Worm (Caenorhabditis elegans): Measurements from ENCODE around the gene farl-11.
A peak's percentile ranks its signal among the peaks of the same experiment; 100 is the strongest.

farl-11 gene

ce11 chrII:7126457-7126856, 21.6 kb upstream of the farl-11 start, which contains the start of gene F10E7.1:
F10E7.1 (plus strand) TSS chrII:7126757.
- no peak for TF ChIP-seq daf-19 (GFP tag; conservative IDR thresholded peaks at IDR 0.05)
- peak in 1 of 2 experiments; percentile 49 for TF ChIP-seq unc-62 (GFP tag; optimal IDR thresholded peaks at IDR 0.05 in 1 of 2)
- no peak for TF ChIP-seq unc-62 (tag; optimal IDR thresholded peaks at IDR 0.05)
- no peak for TF ChIP-seq egl-43 (GFP tag; IDR thresholded peaks at IDR 0.05)

- no peak for TF ChIP-seq nhr-28 (tag; optimal IDR thresholded peaks at IDR 0.05)
- no peak for TF ChIP-seq lin-13 (GFP tag; optimal IDR thresholded peaks at IDR 0.05)
- TF ChIP-seq ctbp-1 (GFP tag; IDR thresholded peaks at IDR 0.05) = peak; percentile 48; the same call in 1 of the 2 replicates
- TF ChIP-seq lin-15B (tag; optimal IDR thresholded peaks at IDR 0.05) = no peak
- no peak for TF ChIP-seq saeg-2 (GFP tag; IDR thresholded peaks at IDR 0.05)
- no peak for TF ChIP-seq daf-16 (GFP tag; optimal IDR thresholded peaks at IDR 0.05)
- no peak for TF ChIP-seq daf-16 (tag; optimal IDR thresholded peaks at IDR 0.05)
- TF ChIP-seq attf-4 (tag; optimal IDR thresholded peaks at IDR 0.05) = no peak
- TF ChIP-seq madf-9 (GFP tag; conservative IDR thresholded peaks at IDR 0.05) = no peak
- TF ChIP-seq skn-1 (tag; optimal IDR thresholded peaks at IDR 0.05) = no peak
- no peak for TF ChIP-seq nhr-77 (tag; optimal IDR thresholded peaks at IDR 0.05)
- no peak for TF ChIP-seq lin-29 (GFP tag; IDR thresholded peaks at IDR 0.05)
- TF ChIP-seq mxl-2 (GFP tag; conservative IDR thresholded peaks at IDR 0.05) = no peak
- TF ChIP-seq lin-1 (GFP tag; IDR thresholded peaks at IDR 0.05) = no peak
- no peak for TF ChIP-seq R02D3.7 (tag; optimal IDR thresholded peaks at IDR 0.05)
- TF ChIP-seq mep-1 (tag; optimal IDR thresholded peaks at IDR 0.05) = no peak
- no peak for TF ChIP-seq F44E2.7 (GFP tag; IDR thresholded peaks at IDR 0.05)
- peak; percentile 40; the same call in 1 of the 2 replicates for TF ChIP-seq pha-4 (GFP tag; IDR thresholded peaks at IDR 0.05)
- no peak for TF ChIP-seq pha-4 (tag; optimal IDR thresholded peaks at IDR 0.05)
- TF ChIP-seq nhr-6 (tag; optimal IDR thresholded peaks at IDR 0.05) = no peak
- TF ChIP-seq lsy-2 (tag; optimal IDR thresholded peaks at IDR 0.05) = peak in 1 of 2 experiments; percentile 57
- no peak for TF ChIP-seq tag-97 (GFP tag; IDR thresholded peaks at IDR 0.05)
- no peak for TF ChIP-seq F26F4.8 (GFP tag; conservative IDR thresholded peaks at IDR 0.05)
- no peak for TF ChIP-seq nhr-10 (tag; optimal IDR thresholded peaks at IDR 0.05)
- 0 out of 2 replicates have a peak, but pooled peaks have one; percentile 26 for TF ChIP-seq Y48G9A.11 (GFP tag; IDR thresholded peaks at IDR 0.05)
- TF ChIP-seq lin-38 (GFP tag; IDR thresholded peaks at IDR 0.05) = peak; percentile 75
- TF ChIP-seq spr-3 (GFP tag; optimal IDR thresholded peaks at IDR 0.05) = no peak
- TF ChIP-seq jun-1 (tag; optimal IDR thresholded peaks at IDR 0.05) = no peak
- TF ChIP-seq lim-7 (GFP tag; IDR thresholded peaks at IDR 0.05) = no peak
- TF ChIP-seq dmd-8 (GFP tag; IDR thresholded peaks at IDR 0.05) = 0 out of 2 replicates have a peak, but pooled peaks have one; percentile 23
- TF ChIP-seq nhr-48 (tag; optimal IDR thresholded peaks at IDR 0.05) = no peak
- no peak for TF ChIP-seq Y5F2A.4 (GFP tag; optimal IDR thresholded peaks at IDR 0.05)
- peak; percentile 54; the same call in 1 of the 2 replicates for TF ChIP-seq nhr-42 (GFP tag; IDR thresholded peaks at IDR 0.05)
- no peak for TF ChIP-seq tra-1 (GFP tag; IDR thresholded peaks at IDR 0.05)
- TF ChIP-seq egl-43 (GFP tag; IDR thresholded peaks at IDR 0.05) = 0 out of 2 replicates have a peak, but pooled peaks have one; percentile 8
- no peak for TF ChIP-seq D1046.2 (GFP tag; IDR thresholded peaks at IDR 0.05)
- TF ChIP-seq madf-5 (GFP tag; IDR thresholded peaks at IDR 0.05) = no peak
- peak; percentile 71 for TF ChIP-seq set-16 (GFP tag; IDR thresholded peaks at IDR 0.05)
- no peak for TF ChIP-seq ceh-62 (tag; optimal IDR thresholded peaks at IDR 0.05)
- no peak for TF ChIP-seq lin-39 (tag; optimal IDR thresholded peaks at IDR 0.05)
- TF ChIP-seq snpc-1.2 (GFP tag; IDR thresholded peaks at IDR 0.05) = no peak
- TF ChIP-seq rbr-2 (tag; optimal IDR thresholded peaks at IDR 0.05) = no peak
- TF ChIP-seq spr-1 (tag; optimal IDR thresholded peaks at IDR 0.05) = no peak
- no peak for TF ChIP-seq sdz-12 (GFP tag; optimal IDR thresholded peaks at IDR 0.05)
- no peak for TF ChIP-seq nhr-237 (tag; optimal IDR thresholded peaks at IDR 0.05)
- no peak for TF ChIP-seq mdl-1 (tag; optimal IDR thresholded peaks at IDR 0.05)
- TF ChIP-seq php-3 (GFP tag; IDR thresholded peaks at IDR 0.05) = no peak
Measured at ce11 chrII:7122661-7123418, 18.0 kb upstream of the farl-11 start, which contains the start of gene F10E7.11. F10E7.11 (minus strand) TSS chrII:7122892.
